Worm (Caenorhabditis elegans) whole organism, mixed stage, embryonic: ENCODE results near the gene M03C11.6.

Experiments
- M03D4.4 ChIP-seq: sonication (generic microtip); optimal IDR thresholded peaks from 2 replicates; lab custom pipeline; 2017; ENCODE audit warnings: mild to moderate bottlenecking, missing genetic modification characterization, missing compliant biosample characterization
- bed-3 ChIP-seq: fragments of 200-800 bp; sonication (Bioruptor generic); optimal IDR thresholded peaks from 3 replicates; lab custom pipeline; 2018; ENCODE audit warnings: mild to moderate bottlenecking, missing genetic modification characterization, moderate library complexity, missing compliant biosample characterization
- blmp-1 ChIP-seq: fragments of 150-350 bp; optimal IDR thresholded peaks from 2 replicates; lab custom pipeline; 2014; ENCODE audit warnings: missing biosample characterization, missing genetic modification characterization
- ceh-39 ChIP-seq: fragments of 150-350 bp; optimal IDR thresholded peaks from 2 replicates; lab custom pipeline; 2014; ENCODE audit warnings: missing biosample characterization, missing genetic modification characterization
- ceh-43 ChIP-seq: fragments of 200-800 bp; sonication (Bioruptor generic); optimal IDR thresholded peaks from 2 replicates; lab custom pipeline; 2018; ENCODE audit warnings: mild to moderate bottlenecking, missing genetic modification characterization, moderate library complexity, missing compliant biosample characterization
- ceh-83 ChIP-seq: fragments of 200-800 bp; sonication (Bioruptor generic); optimal IDR thresholded peaks from 2 replicates; lab custom pipeline; 2018; ENCODE audit warnings: mild to moderate bottlenecking, missing genetic modification characterization, missing compliant biosample characterization
- ces-1 ChIP-seq: fragments of 150-350 bp; optimal IDR thresholded peaks from 2 replicates; lab custom pipeline; 2014; ENCODE audit warnings: missing biosample characterization, missing genetic modification reagents, missing genetic modification characterization
- cnd-1 ChIP-seq: fragments of 200-800 bp; sonication (Bioruptor generic); optimal IDR thresholded peaks from 2 replicates; lab custom pipeline; 2018; ENCODE audit warnings: mild to moderate bottlenecking, missing genetic modification characterization, missing compliant biosample characterization
- drap-1 ChIP-seq: fragments of 200-800 bp; sonication (Bioruptor generic); optimal IDR thresholded peaks from 3 replicates; lab custom pipeline; 2018; ENCODE audit warnings: mild to moderate bottlenecking, missing genetic modification characterization, missing compliant biosample characterization
- elt-1 ChIP-seq: sonication (generic microtip); optimal IDR thresholded peaks from 2 replicates; lab custom pipeline; 2017; ENCODE audit warnings: missing genetic modification characterization, mild to moderate bottlenecking, missing compliant biosample characterization, antibody characterized with exemption, moderate library complexity, borderline replicate concordance; ENCODE audit not compliant: insufficient read depth
- flh-1 ChIP-seq: fragments of 200-800 bp; sonication (Bioruptor generic); optimal IDR thresholded peaks from 2 replicates; lab custom pipeline; 2018; ENCODE audit warnings: mild to moderate bottlenecking, missing genetic modification characterization, moderate library complexity, missing compliant biosample characterization
- ham-2 ChIP-seq: fragments of 200-800 bp; sonication (Bioruptor generic); optimal IDR thresholded peaks from 2 replicates; lab custom pipeline; 2018; ENCODE audit warnings: mild to moderate bottlenecking, missing genetic modification characterization, missing compliant biosample characterization
- lin-13 ChIP-seq: fragments of 150-350 bp; optimal IDR thresholded peaks from 2 replicates; lab custom pipeline; 2014; ENCODE audit warnings: missing biosample characterization, missing genetic modification characterization
- lsy-2 ChIP-seq: fragments of 150-350 bp; optimal IDR thresholded peaks from 2 replicates; lab custom pipeline; 2014; ENCODE audit warnings: missing biosample characterization, missing genetic modification characterization
- mab-5 ChIP-seq: fragments of 150-350 bp; optimal IDR thresholded peaks from 2 replicates; lab custom pipeline; 2014; ENCODE audit warnings: missing biosample characterization, missing genetic modification characterization
- mep-1 ChIP-seq: fragments of 150-350 bp; optimal IDR thresholded peaks from 2 replicates; lab custom pipeline; 2017; ENCODE audit warnings: missing biosample characterization, missing genetic modification reagents, missing genetic modification characterization, inconsistent platforms
- mls-2 ChIP-seq: sonication (generic microtip); optimal IDR thresholded peaks from 2 replicates; lab custom pipeline; 2016; ENCODE audit warnings: mild to moderate bottlenecking, missing genetic modification characterization, moderate library complexity, missing compliant biosample characterization
- nhr-12 ChIP-seq: fragments of 150-350 bp; optimal IDR thresholded peaks from 2 replicates; lab custom pipeline; 2014; ENCODE audit warnings: missing biosample characterization, missing genetic modification characterization
- nhr-237 ChIP-seq: fragments of 150-350 bp; optimal IDR thresholded peaks from 2 replicates; lab custom pipeline; 2014; ENCODE audit warnings: missing biosample characterization, missing genetic modification characterization
- nhr-28 ChIP-seq: fragments of 150-350 bp; optimal IDR thresholded peaks from 2 replicates; lab custom pipeline; 2014; ENCODE audit warnings: missing biosample characterization, missing genetic modification characterization
- nhr-76 ChIP-seq: sonication (generic microtip); optimal IDR thresholded peaks from 2 replicates; lab custom pipeline; 2017; ENCODE audit warnings: missing biosample characterization, missing genetic modification characterization
- pha-4 ChIP-seq: fragments of 150-350 bp; optimal IDR thresholded peaks from 2 replicates; lab custom pipeline; 2018; ENCODE audit warnings: missing biosample characterization, missing genetic modification reagents, missing genetic modification characterization
- sem-2 ChIP-seq: fragments of 200-800 bp; sonication (Bioruptor generic); optimal IDR thresholded peaks from 2 replicates; lab custom pipeline; 2018; ENCODE audit warnings: mild to moderate bottlenecking, missing genetic modification characterization, missing compliant biosample characterization
- snpc-4 ChIP-seq: fragments of 150-350 bp; optimal IDR thresholded peaks from 2 replicates; lab custom pipeline; 2014; ENCODE audit warnings: missing biosample characterization, missing genetic modification characterization
- sptf-1 ChIP-seq: sonication (generic microtip); optimal IDR thresholded peaks from 2 replicates; lab custom pipeline; 2017; ENCODE audit warnings: mild to moderate bottlenecking, missing genetic modification characterization, moderate library complexity, missing compliant biosample characterization
- tbx-8 ChIP-seq: fragments of 200-800 bp; sonication (Bioruptor generic); optimal IDR thresholded peaks from 2 replicates; lab custom pipeline; 2018; ENCODE audit warnings: mild to moderate bottlenecking, missing genetic modification characterization, moderate library complexity, missing compliant biosample characterization
- unc-120 ChIP-seq: sonication (generic microtip); optimal IDR thresholded peaks from 2 replicates; lab custom pipeline; 2017; ENCODE audit warnings: missing genetic modification characterization, missing compliant biosample characterization; ENCODE audit not compliant: poor library complexity, severe bottlenecking
- unc-39 ChIP-seq: fragments of 150-350 bp; optimal IDR thresholded peaks from 2 replicates; lab custom pipeline; 2014; ENCODE audit warnings: missing biosample characterization, missing genetic modification characterization
- zip-8 ChIP-seq: fragments of 150-350 bp; optimal IDR thresholded peaks from 2 replicates; lab custom pipeline; 2014; ENCODE audit warnings: missing biosample characterization, missing genetic modification characterization
- ztf-11 ChIP-seq: fragments of 150-350 bp; optimal IDR thresholded peaks from 2 replicates; lab custom pipeline; 2014; ENCODE audit warnings: missing biosample characterization, missing genetic modification characterization

M03C11.6 gene

DNA sequence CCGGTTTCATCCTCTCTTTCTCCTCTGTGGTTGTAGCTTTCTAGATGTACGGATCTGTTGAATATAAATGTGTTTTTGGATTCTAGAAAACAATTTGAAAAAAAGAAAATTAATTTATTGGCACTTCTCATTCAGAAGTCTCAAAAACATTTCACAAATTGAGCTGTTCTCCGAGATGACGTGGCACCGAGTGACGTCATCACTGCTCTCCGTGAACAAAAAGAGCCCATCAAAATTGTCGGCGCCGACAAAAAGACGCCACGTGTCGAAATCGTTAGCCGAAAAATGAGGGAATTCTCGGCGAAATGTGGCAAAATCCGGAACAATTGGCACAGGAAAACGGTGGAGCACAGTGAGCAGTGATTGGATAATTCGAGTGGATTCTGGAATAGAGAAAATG lies 2.1 kb downstream of the M03C11.6 start:
- TF ChIP-seq drap-1 (no peak), ceh-43 (no peak), pha-4 (tag; lab: Kevin White, UChicago) (no peak), lsy-2 (tag; lab: Kevin White, UChicago) (no peak), nhr-237 (no peak), ceh-83 (GFP tag; lab: Kevin White, UChicago) (no peak), unc-120 (tag; lab: Kevin White, UChicago) (no peak), sem-2 (no peak), zip-8 (tag; lab: Kevin White, UChicago) (no peak), mab-5 (tag; lab: Kevin White, UChicago) (no peak), cnd-1 (tag; lab: Kevin White, UChicago) (no peak), blmp-1 (tag; lab: Kevin White, UChicago) (no peak), nhr-12 (tag; lab: Kevin White, UChicago) (no peak), flh-1 (GFP tag; lab: Kevin White, UChicago) (no peak), ceh-39 (tag; lab: Kevin White, UChicago) (no peak)

ce11 chrIII:10415822-10416221 lies 8.0 kb downstream of the M03C11.6 start, which contains the start of gene ymel-1:
Gene ymel-1, plus strand, starts transcription at chrIII:10416139.
- TF ChIP-seq M03D4.4 (tag; lab: Kevin White, UChicago) (peak; percentile 25), mep-1 (no peak)

DNA sequence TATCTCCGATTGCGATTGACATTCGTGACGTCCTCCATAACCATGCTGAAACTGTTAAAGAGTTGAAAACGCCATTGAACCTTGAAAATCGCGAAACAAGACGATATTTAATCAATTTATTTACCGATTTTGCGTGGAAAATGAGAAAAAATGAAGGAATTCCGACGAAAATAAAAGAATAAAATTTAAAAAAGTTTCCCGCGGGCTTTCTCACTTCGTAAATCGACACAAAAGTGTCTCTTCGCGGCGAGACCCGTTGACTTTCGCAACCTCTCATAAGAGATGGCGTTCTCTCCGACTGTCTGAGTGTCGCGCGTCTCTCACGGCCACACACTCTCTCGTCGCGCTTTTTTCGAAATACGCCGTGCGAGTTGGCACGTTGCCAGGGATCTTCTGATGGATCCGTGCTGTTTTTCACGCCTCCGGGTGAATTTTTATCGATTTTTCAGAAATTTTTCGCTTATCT lies 16.6 kb downstream of the M03C11.6 start, which contains the start of gene hat-1:
TSS of gene hat-1 (minus strand) at position 51 of the 466 bp plus-strand sequence.
- TF ChIP-seq ces-1 (peak; percentile 68), M03D4.4 (tag; lab: Kevin White, UChicago) (no peak), ceh-43 (no peak), mab-5 (tag; lab: Kevin White, UChicago) (no peak), nhr-28 (tag; lab: Kevin White, UChicago) (no peak), nhr-76 (tag; lab: Kevin White, UChicago) (no peak), snpc-4 (no peak), unc-39 (tag; lab: Kevin White, UChicago) (no peak), drap-1 (no peak), ztf-11 (peak; percentile 14), mep-1 (peak; percentile 63), zip-8 (tag; lab: Kevin White, UChicago) (peak; percentile 1), ceh-39 (tag; lab: Kevin White, UChicago) (peak; percentile 45), mls-2 (tag; lab: Kevin White, UChicago) (no peak), ham-2 (GFP tag; lab: Kevin White, UChicago) (peak; percentile 8), tbx-8 (GFP tag; lab: Kevin White, UChicago) (peak; percentile 27), nhr-12 (tag; lab: Kevin White, UChicago) (no peak), sem-2 (no peak), lsy-2 (tag; lab: Kevin White, UChicago) (peak; percentile 84), cnd-1 (tag; lab: Kevin White, UChicago) (no peak), blmp-1 (tag; lab: Kevin White, UChicago) (no peak), nhr-237 (peak; percentile 85), unc-120 (tag; lab: Kevin White, UChicago) (peak; percentile 7), lin-13 (tag; lab: Kevin White, UChicago) (peak; percentile 84), bed-3 (no peak), sptf-1 (tag; lab: Kevin White, UChicago) (peak; percentile 23), pha-4 (tag; lab: Kevin White, UChicago) (peak; percentile 76), elt-1 (tag; lab: Kevin White, UChicago) (peak; percentile 13)

- no peak for TF ChIP-seq bed-3
- TF ChIP-seq, all 35 proteins: peak for 0
Measured at ce11 chrIII:10404918-10405317, 18.9 kb downstream of the M03C11.6 start, which contains the start of the genes M03C11.3 and chl-1. Gene M03C11.3, plus strand, starts transcription at chrIII:10405070. Gene chl-1, minus strand, starts transcription at chrIII:10405240.

DNA sequence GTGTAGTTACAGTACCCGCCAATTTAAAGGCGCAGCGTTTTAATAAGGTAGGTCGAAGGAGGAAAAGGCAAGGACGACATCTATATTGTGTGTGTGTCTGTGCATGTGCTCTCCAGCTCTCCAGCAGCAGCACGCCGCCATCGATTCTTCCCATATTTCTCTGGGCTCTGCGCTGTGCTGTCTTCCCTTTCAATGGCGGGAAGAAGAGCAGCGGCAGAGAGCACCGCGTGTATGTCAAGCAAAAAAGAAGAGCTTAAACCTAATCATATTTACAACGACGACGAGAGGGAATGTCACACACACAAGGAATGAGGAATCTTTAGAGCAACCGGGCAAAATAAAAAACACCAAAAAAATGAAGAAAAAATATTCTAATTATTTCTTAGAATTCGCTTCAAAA lies 24.9 kb downstream of the M03C11.6 start:
- TF ChIP-seq blmp-1 (tag; lab: Kevin White, UChicago): no peak
- peak; percentile 90 for TF ChIP-seq ces-1
